Worm (Caenorhabditis elegans) whole organism, L4/young adult: ENCODE measurements around the gene scl-2.

ENCODE experiments used
- W03F9.2 ChIP-seq: fragments of 150-350 bp; optimal IDR thresholded peaks from 2 replicates; lab custom pipeline; 2014; ENCODE audit warnings: missing biosample characterization, missing genetic modification characterization
- dao-5 ChIP-seq: sonication (generic microtip); optimal IDR thresholded peaks from 2 replicates; lab custom pipeline; 2016; ENCODE audit warnings: missing genotype, missing genetic modification characterization, moderate library complexity, missing compliant biosample characterization
- him-1 ChIP-seq: sonication (generic microtip); optimal IDR thresholded peaks from 2 replicates; lab custom pipeline; 2016; ENCODE audit warnings: missing genotype, missing genetic modification reagents, missing genetic modification characterization, missing compliant biosample characterization

DNA sequence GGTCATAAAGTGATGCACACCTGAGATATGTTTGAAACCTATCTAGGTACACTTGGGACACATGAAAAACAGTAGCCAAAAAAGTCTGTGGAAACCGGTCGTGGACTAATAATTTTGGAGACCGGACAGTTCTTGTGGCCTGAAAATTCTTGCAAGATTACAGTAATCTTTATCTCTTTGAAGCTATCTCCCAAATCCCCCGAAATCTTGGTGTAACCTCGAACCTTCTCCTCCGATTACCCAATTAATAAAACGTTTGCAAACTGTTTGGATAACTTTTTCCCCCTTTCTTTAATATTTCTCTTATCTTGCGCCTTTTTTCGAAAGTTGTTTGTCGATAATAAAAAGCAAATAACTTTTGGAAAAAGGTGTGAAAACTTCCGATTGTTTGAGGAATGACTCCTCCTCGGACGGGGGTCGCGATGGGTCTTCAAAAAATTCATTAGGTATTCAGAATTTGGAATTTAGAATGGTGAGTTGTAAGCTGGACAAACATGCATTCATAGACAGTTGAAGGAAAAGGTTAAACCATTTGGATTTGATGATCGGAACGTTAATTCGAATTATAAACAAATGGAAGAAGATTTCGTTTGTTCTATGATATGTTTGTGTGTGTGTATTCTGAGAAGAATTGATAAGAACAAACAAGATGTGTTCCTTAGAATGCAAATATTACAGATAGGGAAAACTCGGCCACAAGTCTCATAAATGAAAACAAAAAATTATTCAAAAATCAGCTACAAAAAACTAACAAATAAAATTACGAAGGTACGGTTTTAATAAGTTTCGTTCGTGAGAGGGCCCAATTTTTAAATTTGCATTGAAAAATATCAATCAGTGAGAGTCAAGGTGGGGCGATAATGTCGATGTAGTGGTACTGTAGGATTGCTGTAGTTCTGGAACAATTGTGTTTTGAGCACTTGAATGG, 25.6 kb downstream of the scl-2 start:
- no peak for TF ChIP-seq W03F9.2 (tag; lab: Kevin White, UChicago)
- no peak for TF ChIP-seq him-1 (tag; lab: Kevin White, UChicago)
- TF ChIP-seq dao-5 = no peak
